Fruit fly (Drosophila melanogaster) whole organism: ENCODE data around the gene CG7739.
A peak's percentile ranks its signal among the peaks of the same experiment; 100 is the strongest.

ENCODE experiments used
- CG8478 ChIP-seq: fragments of >200 bp; optimal IDR thresholded peaks from 2 replicates; lab custom pipeline; 2018; ENCODE audit warnings: inconsistent platforms
- Dll ChIP-seq: fragments of >200 bp; optimal IDR thresholded peaks from 2 replicates; lab custom pipeline; 2017
- EcR ChIP-seq, 2 experiments: fragments of >200 bp; optimal IDR thresholded peaks; 2 replicates each; lab custom pipeline; 2017; ENCODE audit warnings: missing biosample characterization in 2 of 2, missing genetic modification characterization in 2 of 2, missing genetic modification reagents in 2 of 2
- pan ChIP-seq: fragments of >200 bp; optimal IDR thresholded peaks from 2 replicates; lab custom pipeline; 2017
- psq ChIP-seq: fragments of >200 bp; optimal IDR thresholded peaks from 2 replicates; lab custom pipeline; 2017
- usp ChIP-seq: fragments of >200 bp; optimal IDR thresholded peaks from 2 replicates; lab custom pipeline; 2017; ENCODE audit warnings: missing biosample characterization, missing genetic modification characterization, mixed read lengths

CG7739 gene

DNA sequence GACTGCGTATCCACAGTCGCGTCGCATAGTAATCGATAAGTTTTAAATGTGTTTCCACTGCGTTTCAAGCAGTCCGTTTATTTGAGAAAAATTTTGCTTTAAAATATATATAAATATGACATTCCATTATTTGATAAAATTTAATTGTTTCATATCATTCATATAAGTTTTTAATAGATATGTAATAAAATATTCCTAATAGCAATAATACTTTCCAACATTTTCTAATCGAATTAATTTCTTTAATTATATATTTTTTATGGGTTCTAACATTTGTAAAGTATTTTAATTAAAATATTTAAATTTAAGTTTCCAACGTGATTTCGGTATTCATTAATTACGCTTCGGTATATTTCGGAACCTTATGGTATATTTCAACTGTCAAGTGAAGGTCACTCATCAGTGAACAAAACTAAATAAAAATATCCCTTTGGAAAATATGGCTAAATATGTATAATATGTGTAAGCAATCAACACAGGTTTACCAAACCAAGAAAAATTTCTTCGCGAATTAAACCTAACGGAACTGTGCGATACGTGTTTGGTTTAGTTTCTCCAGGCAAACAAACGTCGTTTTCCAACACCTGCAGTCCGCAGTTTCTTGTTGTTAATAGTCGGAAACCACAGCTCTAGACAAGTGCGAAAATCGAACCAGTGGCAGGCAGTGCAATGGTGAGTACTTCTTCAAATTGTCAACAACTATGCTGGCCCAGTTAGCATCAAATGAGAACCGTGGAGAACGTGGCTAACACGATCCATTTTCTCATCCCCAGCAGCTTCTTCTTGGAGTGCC is at the start of gene CG7739, which contains the start of gene SCCRO:
Gene CG7739, minus strand, starts transcription at position 8 of the 793 bp plus-strand sequence.
Gene SCCRO, plus strand, starts transcription at position 370 of the 793 bp plus-strand sequence.
- TF ChIP-seq usp (GFP tag; lab: Kevin White, UChicago) (no peak), Dll (lab: Kevin White, UChicago) (no peak), CG8478 (lab: Kevin White, UChicago) (no peak), pan (lab: Kevin White, UChicago) (no peak), EcR (GFP tag; optimal IDR thresholded peaks at IDR 0.05; lab: Kevin White, UChicago) (no peak), psq (lab: Kevin White, UChicago) (no peak)

- no peak for TF ChIP-seq EcR (GFP tag; optimal IDR thresholded peaks at IDR 0.05; lab: Kevin White, UChicago)
- TF ChIP-seq usp (GFP tag; lab: Kevin White, UChicago), result no peak
- no peak for TF ChIP-seq psq (lab: Kevin White, UChicago)
- no peak for TF ChIP-seq CG8478 (lab: Kevin White, UChicago)
- no peak for TF ChIP-seq pan (lab: Kevin White, UChicago)
- no peak for TF ChIP-seq Dll (lab: Kevin White, UChicago)
These were observed 47.2 kb upstream of the CG7739 start, which contains the start of gene CG7650 for dm6 chr3L:15610109-15610508. Gene CG7650 (minus strand): TSS chr3L:15610386.

- TF ChIP-seq usp (GFP tag; lab: Kevin White, UChicago) (no peak), psq (lab: Kevin White, UChicago) (no peak), pan (lab: Kevin White, UChicago) (no peak), CG8478 (lab: Kevin White, UChicago) (no peak), EcR (GFP tag; optimal IDR thresholded peaks at IDR 0.05; lab: Kevin White, UChicago) (no peak), Dll (lab: Kevin White, UChicago) (no peak)
These were observed 42.1 kb upstream of the CG7739 start for dm6 chr3L:15604979-15605378.

dm6 chr3L:15600051-15600450 is 37.2 kb upstream of the CG7739 start:
- TF ChIP-seq CG8478 (lab: Kevin White, UChicago) (no peak), usp (GFP tag; lab: Kevin White, UChicago) (no peak), EcR (GFP tag; optimal IDR thresholded peaks at IDR 0.05; lab: Kevin White, UChicago) (no peak), Dll (lab: Kevin White, UChicago) (no peak), psq (lab: Kevin White, UChicago) (no peak), pan (lab: Kevin White, UChicago) (no peak)

DNA sequence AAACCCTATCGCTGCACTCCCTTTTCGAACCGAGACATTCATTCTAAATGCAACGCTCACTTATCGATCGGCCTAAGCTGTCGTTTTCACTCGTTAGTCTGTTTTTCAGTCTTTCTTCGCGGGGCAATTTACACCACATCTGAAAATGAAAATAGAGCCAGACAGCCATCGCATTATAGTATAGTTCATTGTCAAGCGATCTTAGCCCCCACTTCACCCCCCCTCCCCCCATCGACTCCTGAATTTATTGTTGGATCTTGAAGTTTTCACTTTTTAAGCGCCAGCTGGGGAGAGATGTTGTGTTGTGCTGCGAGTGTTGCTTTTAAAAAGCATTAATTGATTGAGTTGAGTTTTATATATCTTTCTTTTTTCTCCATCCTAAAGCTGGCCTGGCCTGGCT is 36.3 kb upstream of the CG7739 start:
- TF ChIP-seq usp (GFP tag; lab: Kevin White, UChicago) (no peak), CG8478 (lab: Kevin White, UChicago) (no peak), pan (lab: Kevin White, UChicago) (no peak), psq (lab: Kevin White, UChicago) (no peak), Dll (lab: Kevin White, UChicago) (no peak), EcR (GFP tag; optimal IDR thresholded peaks at IDR 0.05; lab: Kevin White, UChicago) (no peak)

- TF ChIP-seq CG8478 (lab: Kevin White, UChicago) (no peak), usp (GFP tag; lab: Kevin White, UChicago) (no peak), pan (lab: Kevin White, UChicago) (no peak), EcR (GFP tag; optimal IDR thresholded peaks at IDR 0.05; lab: Kevin White, UChicago) (no peak)
These were observed 35.1 kb upstream of the CG7739 start for dm6 chr3L:15597945-15598344.

dm6 chr3L:15597037-15597785 is 34.3 kb upstream of the CG7739 start:
- TF ChIP-seq pan (lab: Kevin White, UChicago) (no peak), psq (lab: Kevin White, UChicago) (no peak), CG8478 (lab: Kevin White, UChicago) (no peak), usp (GFP tag; lab: Kevin White, UChicago) (no peak), EcR (GFP tag; optimal IDR thresholded peaks at IDR 0.05; lab: Kevin White, UChicago) (no peak), Dll (lab: Kevin White, UChicago) (no peak)

dm6 chr3L:15595980-15596379 is 33.1 kb upstream of the CG7739 start:
- TF ChIP-seq CG8478 (lab: Kevin White, UChicago), result no peak
- TF ChIP-seq psq (lab: Kevin White, UChicago), result no peak
- no peak for TF ChIP-seq pan (lab: Kevin White, UChicago)
- no peak for TF ChIP-seq usp (GFP tag; lab: Kevin White, UChicago)
- no peak for TF ChIP-seq Dll (lab: Kevin White, UChicago)
- TF ChIP-seq EcR (GFP tag; optimal IDR thresholded peaks at IDR 0.05; lab: Kevin White, UChicago), result no peak

DNA sequence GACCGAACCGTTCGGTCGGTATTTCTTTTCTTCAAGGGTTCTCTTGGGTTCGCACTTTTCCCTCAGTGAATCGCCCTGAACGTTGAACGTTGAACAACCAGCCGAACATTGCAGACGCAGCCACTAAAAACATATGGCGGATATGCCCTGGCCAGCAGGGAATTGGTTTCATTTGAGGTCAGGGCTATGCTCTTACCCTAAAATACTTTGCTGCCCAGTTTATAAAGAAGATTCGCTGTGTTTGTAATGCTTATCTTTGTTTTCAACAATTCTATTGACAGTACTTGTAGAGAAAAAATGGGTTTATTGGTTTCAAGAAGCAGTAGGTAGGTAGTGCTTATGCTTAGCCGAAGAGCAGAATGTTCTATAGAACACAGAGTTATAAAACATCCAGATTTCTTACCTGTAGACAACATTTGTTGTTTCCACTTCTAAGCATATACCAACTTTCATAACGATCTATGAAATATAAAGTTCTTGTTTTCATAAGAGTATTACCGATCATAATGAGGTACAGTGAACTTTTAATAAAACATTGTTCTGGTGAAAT is 32.4 kb upstream of the CG7739 start:
- TF ChIP-seq usp (GFP tag; lab: Kevin White, UChicago) (no peak), EcR (GFP tag; optimal IDR thresholded peaks at IDR 0.05; lab: Kevin White, UChicago) (no peak), psq (lab: Kevin White, UChicago) (no peak), CG8478 (lab: Kevin White, UChicago) (no peak), pan (lab: Kevin White, UChicago) (no peak), Dll (lab: Kevin White, UChicago) (no peak)

DNA sequence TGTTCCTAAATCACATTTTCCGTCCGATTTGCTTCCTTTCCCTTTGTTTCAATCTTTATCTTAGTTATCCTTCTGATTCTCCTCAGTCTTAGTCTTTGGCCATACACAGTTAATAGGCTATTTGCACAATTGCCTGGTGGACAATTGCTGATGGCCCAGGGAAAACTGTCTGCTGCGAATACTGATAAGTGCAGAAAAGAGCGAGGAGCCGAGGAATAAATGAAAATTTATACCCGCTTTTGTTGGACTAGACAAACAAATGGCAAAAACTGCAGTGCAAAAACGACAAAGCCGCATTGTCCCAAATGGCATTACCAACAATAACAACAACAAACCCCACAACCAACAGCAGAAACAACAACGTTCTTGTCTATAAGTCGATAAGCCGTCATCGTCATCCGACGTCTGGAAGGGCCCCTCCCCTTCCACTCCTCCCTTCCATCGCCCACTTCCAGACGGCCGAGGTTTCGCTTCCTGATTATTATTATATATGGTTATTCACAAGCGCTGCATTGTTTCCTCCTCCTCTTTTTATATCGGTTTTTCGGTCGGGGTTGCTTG is 31.3 kb upstream of the CG7739 start:
- peak; percentile 1 for TF ChIP-seq pan (lab: Kevin White, UChicago)
- no peak for TF ChIP-seq EcR (GFP tag; optimal IDR thresholded peaks at IDR 0.05; lab: Kevin White, UChicago)
- no peak for TF ChIP-seq CG8478 (lab: Kevin White, UChicago)
- no peak for TF ChIP-seq Dll (lab: Kevin White, UChicago)
- TF ChIP-seq usp (GFP tag; lab: Kevin White, UChicago), result no peak
- TF ChIP-seq psq (lab: Kevin White, UChicago), result no peak
